Worm (Caenorhabditis elegans) whole organism, mixed stage, embryonic: Measurements from ENCODE around the gene col-113.

Source experiments
- M03D4.4 ChIP-seq: sonication (generic microtip); optimal IDR thresholded peaks from 2 replicates; lab custom pipeline; 2017; ENCODE audit warnings: mild to moderate bottlenecking, missing genetic modification characterization, missing compliant biosample characterization
- bed-3 ChIP-seq: fragments of 200-800 bp; sonication (Bioruptor generic); optimal IDR thresholded peaks from 3 replicates; lab custom pipeline; 2018; ENCODE audit warnings: mild to moderate bottlenecking, missing genetic modification characterization, moderate library complexity, missing compliant biosample characterization
- ces-1 ChIP-seq: fragments of 150-350 bp; optimal IDR thresholded peaks from 2 replicates; lab custom pipeline; 2014; ENCODE audit warnings: missing biosample characterization, missing genetic modification reagents, missing genetic modification characterization
- elt-1 ChIP-seq: sonication (generic microtip); optimal IDR thresholded peaks from 2 replicates; lab custom pipeline; 2017; ENCODE audit warnings: missing genetic modification characterization, mild to moderate bottlenecking, missing compliant biosample characterization, antibody characterized with exemption, moderate library complexity, borderline replicate concordance; ENCODE audit not compliant: insufficient read depth
- elt-3 ChIP-seq: fragments of 150-350 bp; optimal IDR thresholded peaks from 2 replicates; lab custom pipeline; 2014; ENCODE audit warnings: missing biosample characterization, missing genetic modification characterization
- ham-2 ChIP-seq: fragments of 200-800 bp; sonication (Bioruptor generic); optimal IDR thresholded peaks from 2 replicates; lab custom pipeline; 2018; ENCODE audit warnings: mild to moderate bottlenecking, missing genetic modification characterization, missing compliant biosample characterization
- lin-13 ChIP-seq: fragments of 150-350 bp; optimal IDR thresholded peaks from 2 replicates; lab custom pipeline; 2014; ENCODE audit warnings: missing biosample characterization, missing genetic modification characterization
- lsy-2 ChIP-seq: fragments of 150-350 bp; optimal IDR thresholded peaks from 2 replicates; lab custom pipeline; 2014; ENCODE audit warnings: missing biosample characterization, missing genetic modification characterization
- mep-1 ChIP-seq: fragments of 150-350 bp; optimal IDR thresholded peaks from 2 replicates; lab custom pipeline; 2017; ENCODE audit warnings: missing biosample characterization, missing genetic modification reagents, missing genetic modification characterization, inconsistent platforms
- snpc-4 ChIP-seq: fragments of 150-350 bp; optimal IDR thresholded peaks from 2 replicates; lab custom pipeline; 2014; ENCODE audit warnings: missing biosample characterization, missing genetic modification characterization
- tbx-8 ChIP-seq: fragments of 200-800 bp; sonication (Bioruptor generic); optimal IDR thresholded peaks from 2 replicates; lab custom pipeline; 2018; ENCODE audit warnings: mild to moderate bottlenecking, missing genetic modification characterization, moderate library complexity, missing compliant biosample characterization
- unc-62 ChIP-seq: fragments of 150-350 bp; optimal IDR thresholded peaks from 2 replicates; lab custom pipeline; 2014; ENCODE audit warnings: missing biosample characterization, missing genetic modification reagents, missing genetic modification characterization

- TF ChIP-seq lin-13 (tag; lab: Kevin White, UChicago) (no peak), lsy-2 (tag; lab: Kevin White, UChicago) (no peak), elt-1 (tag; lab: Kevin White, UChicago) (no peak), elt-3 (tag; lab: Kevin White, UChicago) (no peak), snpc-4 (tag; lab: Kevin White, UChicago) (no peak), ham-2 (GFP tag; lab: Kevin White, UChicago) (no peak), ces-1 (no peak), mep-1 (tag; lab: Kevin White, UChicago) (no peak), unc-62 (no peak), M03D4.4 (tag; lab: Kevin White, UChicago) (no peak), tbx-8 (no peak), bed-3 (GFP tag; lab: Kevin White, UChicago) (no peak)
Observed at ce11 chrIV:7182818-7183217, 30.5 kb upstream of the col-113 start.
